Worm (Caenorhabditis elegans) whole organism, young adult: ENCODE measurements around the gene C35D10.10.

ENCODE experiments used
- B0019.2 ChIP-seq: fragments of 200-800 bp; sonication (Bioruptor generic); conservative IDR thresholded peaks from 2 replicates; pipeline ENCODE4 v1.3.6; 2022; ENCODE audit warnings: missing genetic modification reagents, missing genetic modification characterization, missing compliant biosample characterization
- B0261.1 ChIP-seq: sonication (generic microtip); optimal IDR thresholded peaks from 2 replicates; lab custom pipeline; 2016; ENCODE audit warnings: mild to moderate bottlenecking, missing genetic modification characterization, moderate library complexity, missing compliant biosample characterization
- F10E7.11 ChIP-seq: sonication (generic microtip); optimal IDR thresholded peaks from 2 replicates; lab custom pipeline; 2017; ENCODE audit warnings: mild to moderate bottlenecking, missing genetic modification characterization, moderate library complexity, missing compliant biosample characterization
- F33H1.4 ChIP-seq: fragments of 200-800 bp; sonication (Bioruptor generic); IDR thresholded peaks from 2 replicates; pipeline ENCODE4 v1.3.6; 2022; ENCODE audit warnings: missing genetic modification reagents, missing genetic modification characterization, missing compliant biosample characterization
- F39B2.1 ChIP-seq: fragments of 200-800 bp; sonication (Bioruptor generic); IDR thresholded peaks from 2 replicates; pipeline ENCODE4 v1.3.6; 2022; ENCODE audit warnings: missing genetic modification reagents, missing genetic modification characterization, missing compliant biosample characterization
- F57A8.1 ChIP-seq: fragments of 200-800 bp; sonication (Bioruptor generic); optimal IDR thresholded peaks from 2 replicates; lab custom pipeline; 2018; ENCODE audit warnings: mild to moderate bottlenecking, missing genetic modification characterization, moderate library complexity, missing compliant biosample characterization
- T26A5.8 ChIP-seq: sonication (generic microtip); optimal IDR thresholded peaks from 2 replicates; lab custom pipeline; 2016; ENCODE audit warnings: missing genetic modification characterization, missing compliant biosample characterization
- Y79H2A.3 ChIP-seq: fragments of 200-800 bp; sonication (Bioruptor generic); conservative IDR thresholded peaks from 2 replicates; pipeline ENCODE4 v1.3.6; 2022; ENCODE audit warnings: missing genetic modification reagents, missing genetic modification characterization, missing compliant biosample characterization
- Y95B8A.8 ChIP-seq: fragments of 200-800 bp; sonication (Bioruptor generic); IDR thresholded peaks from 2 replicates; pipeline ENCODE4 v1.3.6; 2022; ENCODE audit warnings: missing genetic modification reagents, missing genetic modification characterization, missing compliant biosample characterization
- ZK185.1 ChIP-seq: sonication (generic microtip); optimal IDR thresholded peaks from 2 replicates; lab custom pipeline; 2016; ENCODE audit warnings: mild to moderate bottlenecking, missing genetic modification characterization, missing compliant biosample characterization; ENCODE audit not compliant: poor library complexity, severe bottlenecking
- ama-1 ChIP-seq, 3 experiments: fragments of 150-350 bp in 1 of 3; sonication (generic microtip) in 2 of 3; optimal IDR thresholded peaks; 2 replicates each; lab custom pipeline; 2014 to 2018; ENCODE audit warnings: missing biosample characterization in 2 of 3, missing genetic modification characterization in 2 of 3, missing genetic modification reagents in 2 of 3
- aptf-3 ChIP-seq: fragments of 200-800 bp; sonication (Bioruptor generic); IDR thresholded peaks from 2 replicates; pipeline ENCODE4 v1.3.6; 2022; ENCODE audit warnings: missing genetic modification characterization, missing compliant biosample characterization
- bed-1 ChIP-seq: fragments of 200-800 bp; sonication (Bioruptor generic); IDR thresholded peaks from 2 replicates; pipeline ENCODE4 v1.3.6; 2022; ENCODE audit warnings: missing genetic modification reagents, missing genetic modification characterization, missing compliant biosample characterization
- cebp-1 ChIP-seq, 2 experiments: fragments of 200-800 bp in 1 of 2; sonication (Bioruptor generic) in 1 of 2; sonication (generic microtip) in 1 of 2; IDR thresholded peaks in 1 of 2; optimal IDR thresholded peaks in 1 of 2; 2 replicates each; pipeline versions ENCODE4 v1.3.6 to Lab custom; 2017 to 2022; ENCODE audit warnings: missing compliant biosample characterization in 2 of 2, missing genetic modification characterization in 2 of 2, mild to moderate bottlenecking in 1 of 2, missing genetic modification reagents in 1 of 2, moderate library complexity in 1 of 2
- ceh-27 ChIP-seq: fragments of 200-800 bp; sonication (Bioruptor generic); optimal IDR thresholded peaks from 2 replicates; lab custom pipeline; 2018; ENCODE audit warnings: mild to moderate bottlenecking, missing genetic modification characterization, moderate library complexity, missing compliant biosample characterization
- ceh-40 ChIP-seq: fragments of 200-800 bp; sonication (Bioruptor generic); IDR thresholded peaks from 2 replicates; pipeline ENCODE4 v1.3.6; 2022; ENCODE audit warnings: missing genetic modification characterization, missing compliant biosample characterization
- chd-7 ChIP-seq: sonication (generic microtip); optimal IDR thresholded peaks from 2 replicates; lab custom pipeline; 2016; ENCODE audit warnings: mild to moderate bottlenecking, missing genetic modification characterization, moderate library complexity, missing compliant biosample characterization
- dox-1 ChIP-seq: fragments of 200-800 bp; sonication (Bioruptor generic); IDR thresholded peaks from 2 replicates; pipeline ENCODE4 v1.3.6; 2022; ENCODE audit warnings: missing genetic modification reagents, missing genetic modification characterization, missing compliant biosample characterization
- efl-1 ChIP-seq: fragments of 150-350 bp; optimal IDR thresholded peaks from 2 replicates; lab custom pipeline; 2014; ENCODE audit warnings: missing biosample characterization, missing genetic modification reagents, missing genetic modification characterization
- egl-18 ChIP-seq: fragments of 200-800 bp; sonication (Bioruptor generic); IDR thresholded peaks from 2 replicates; pipeline ENCODE4 v1.3.6; 2022; ENCODE audit warnings: missing genetic modification reagents, missing genetic modification characterization, missing compliant biosample characterization
- him-1 ChIP-seq: sonication (generic microtip); optimal IDR thresholded peaks from 2 replicates; lab custom pipeline; 2016; ENCODE audit warnings: missing genotype, missing genetic modification reagents, missing genetic modification characterization, missing compliant biosample characterization
- lir-1 ChIP-seq: fragments of 200-800 bp; sonication (Bioruptor generic); conservative IDR thresholded peaks from 2 replicates; pipeline ENCODE4 v1.3.6; 2022; ENCODE audit warnings: missing genetic modification reagents, missing genetic modification characterization, missing compliant biosample characterization
- lsl-1 ChIP-seq: fragments of 200-800 bp; sonication (Bioruptor generic); optimal IDR thresholded peaks from 2 replicates; lab custom pipeline; 2018; ENCODE audit warnings: mild to moderate bottlenecking, missing genetic modification characterization, moderate library complexity, missing compliant biosample characterization
- madf-8 ChIP-seq: fragments of 200-800 bp; sonication (Bioruptor generic); conservative IDR thresholded peaks from 2 replicates; pipeline ENCODE4 v1.3.6; 2022; ENCODE audit warnings: missing genetic modification reagents, missing genetic modification characterization, missing compliant biosample characterization
- mcd-1 ChIP-seq: fragments of 200-800 bp; sonication (Bioruptor generic); IDR thresholded peaks from 2 replicates; pipeline ENCODE4 v1.3.6; 2022; ENCODE audit warnings: missing genetic modification reagents, missing genetic modification characterization, missing compliant biosample characterization
- mes-4 ChIP-seq: sonication (generic microtip); optimal IDR thresholded peaks from 2 replicates; lab custom pipeline; 2016; ENCODE audit warnings: missing genotype, missing genetic modification characterization, missing compliant biosample characterization
- nfyb-1 ChIP-seq: fragments of 200-800 bp; sonication (Bioruptor generic); IDR thresholded peaks from 2 replicates; pipeline ENCODE4 v1.3.6; 2022; ENCODE audit warnings: missing genetic modification reagents, missing genetic modification characterization, missing compliant biosample characterization
- nhr-80 ChIP-seq: sonication (generic microtip); optimal IDR thresholded peaks from 2 replicates; lab custom pipeline; 2016; ENCODE audit warnings: missing genetic modification characterization, missing compliant biosample characterization
- pbrm-1 ChIP-seq: fragments of 200-800 bp; sonication (Bioruptor generic); IDR thresholded peaks from 2 replicates; pipeline ENCODE4 v1.3.6; 2022; ENCODE audit warnings: missing genetic modification reagents, missing genetic modification characterization, missing compliant biosample characterization
- pha-4 ChIP-seq: fragments of 150-350 bp; sonication (generic microtip); optimal IDR thresholded peaks from 2 replicates; lab custom pipeline; 2014; ENCODE audit warnings: missing biosample characterization, missing genetic modification reagents, missing genetic modification characterization
- rcor-1 ChIP-seq: fragments of 200-800 bp; sonication (Bioruptor generic); IDR thresholded peaks from 2 replicates; pipeline ENCODE4 v1.3.6; 2022; ENCODE audit warnings: missing genetic modification reagents, missing genetic modification characterization, missing compliant biosample characterization
- snpc-3.4 ChIP-seq: sonication (generic microtip); optimal IDR thresholded peaks from 2 replicates; lab custom pipeline; 2017; ENCODE audit warnings: missing genetic modification characterization, mild to moderate bottlenecking, missing compliant biosample characterization, antibody characterized with exemption, moderate library complexity, missing genotype, missing genetic modification reagents
- snpc-4 ChIP-seq, 5 experiments: fragments of 150-350 bp in 1 of 5; sonication (generic microtip) in 4 of 5; optimal IDR thresholded peaks; 2 replicates each; lab custom pipeline; 2014 to 2018; ENCODE audit warnings: missing genetic modification characterization in 5 of 5, missing biosample characterization in 3 of 5, antibody characterized with exemption in 2 of 5, mild to moderate bottlenecking in 2 of 5, missing compliant biosample characterization in 2 of 5, missing genotype in 2 of 5, moderate library complexity in 2 of 5, missing genetic modification reagents in 1 of 5
- sptf-2 ChIP-seq: fragments of 200-800 bp; sonication (Bioruptor generic); optimal IDR thresholded peaks from 2 replicates; lab custom pipeline; 2018; ENCODE audit warnings: mild to moderate bottlenecking, missing genetic modification characterization, missing compliant biosample characterization
- tbx-9 ChIP-seq: sonication (generic microtip); optimal IDR thresholded peaks from 2 replicates; lab custom pipeline; 2016; ENCODE audit warnings: borderline replicate concordance, missing genetic modification characterization, inconsistent platforms, missing compliant biosample characterization
- tlf-1 ChIP-seq: fragments of 200-800 bp; sonication (Bioruptor generic); optimal IDR thresholded peaks from 2 replicates; lab custom pipeline; 2018; ENCODE audit warnings: mild to moderate bottlenecking, missing genetic modification characterization, missing compliant biosample characterization
- unc-130 ChIP-seq: sonication (generic microtip); optimal IDR thresholded peaks from 2 replicates; lab custom pipeline; 2016; ENCODE audit warnings: missing genetic modification reagents, missing genetic modification characterization, missing compliant biosample characterization
- xnd-1 ChIP-seq: sonication (generic microtip); optimal IDR thresholded peaks from 2 replicates; lab custom pipeline; 2016; ENCODE audit warnings: missing genotype, missing genetic modification reagents, missing genetic modification characterization, missing compliant biosample characterization
- ztf-18 ChIP-seq: sonication (generic microtip); optimal IDR thresholded peaks from 2 replicates; lab custom pipeline; 2016; ENCODE audit warnings: missing genotype, mild to moderate bottlenecking, missing genetic modification characterization, missing compliant biosample characterization
- ztf-28 ChIP-seq: fragments of 200-800 bp; sonication (Bioruptor generic); IDR thresholded peaks from 2 replicates; pipeline ENCODE4 v1.3.6; 2022; ENCODE audit warnings: missing genetic modification reagents, missing genetic modification characterization, missing compliant biosample characterization

The C35D10.10 gene

DNA sequence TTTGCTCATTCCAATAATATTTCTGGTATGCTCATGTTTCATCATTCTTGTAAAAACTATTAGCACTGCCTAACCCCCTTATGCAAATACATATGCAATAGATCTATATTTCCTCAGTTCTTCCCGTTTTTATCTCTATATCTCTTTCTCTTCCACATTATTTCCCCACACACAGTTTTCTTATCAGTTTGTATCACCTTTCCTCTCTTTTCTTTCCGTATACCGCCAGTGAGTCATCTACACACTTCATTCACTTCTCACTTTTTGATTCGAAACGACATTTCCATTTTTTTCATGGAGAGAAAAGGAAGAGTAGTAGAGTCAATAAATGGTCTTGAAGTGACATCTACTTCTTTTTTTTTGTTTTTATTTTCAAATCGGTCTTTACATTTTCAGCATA is 44.8 kb upstream of the C35D10.10 start:
- TF ChIP-seq nhr-80 (tag; lab: Kevin White, UChicago) (peak; percentile 77), pbrm-1 (GFP tag; lab: Robert Waterston, UW) (no peak), cebp-1 (GFP tag; IDR thresholded peaks at IDR 0.05; lab: Robert Waterston, UW) (no peak), cebp-1 (tag; optimal IDR thresholded peaks at IDR 0.05; lab: Kevin White, UChicago) (peak; percentile 6)
- TF ChIP-seq, all 124 proteins: peak for 2

DNA sequence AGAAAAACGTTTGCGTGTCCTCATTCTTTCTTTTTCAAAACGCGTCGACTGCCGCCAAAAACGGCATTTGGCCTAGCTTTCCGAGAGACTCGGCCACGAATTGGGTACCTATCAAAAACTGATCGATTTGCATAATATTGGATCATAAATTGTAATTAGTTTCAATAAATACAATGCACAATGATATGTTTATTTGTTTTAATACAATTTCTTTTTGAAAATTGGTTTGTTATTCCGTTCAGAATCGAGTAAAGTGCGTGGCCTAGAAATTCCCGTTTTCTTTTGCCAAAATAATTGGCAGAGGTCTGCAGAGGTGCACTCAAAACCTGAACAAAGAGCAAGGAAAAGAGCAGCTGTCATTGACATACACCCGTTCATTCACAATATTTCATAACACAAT is 43.8 kb upstream of the C35D10.10 start, which contains the start of gene F26F4.8:
Gene F26F4.8 (minus strand): TSS at position 69 of the 400 bp plus-strand sequence.
- TF ChIP-seq efl-1 (GFP tag; lab: Kevin White, UChicago) (peak; percentile 20), nhr-80 (tag; lab: Kevin White, UChicago) (peak; percentile 51), dox-1 (GFP tag; lab: Robert Waterston, UW) (peak; percentile 43; the same call in 1 of the 2 replicates), egl-18 (GFP tag; lab: Robert Waterston, UW) (no peak), chd-7 (tag; lab: Kevin White, UChicago) (no peak), him-1 (tag; lab: Kevin White, UChicago) (peak; percentile 7), ZK185.1 (tag; lab: Kevin White, UChicago) (peak; percentile 5), snpc-3.4 (tag; lab: Kevin White, UChicago) (no peak), cebp-1 (GFP tag; IDR thresholded peaks at IDR 0.05; lab: Robert Waterston, UW) (no peak), cebp-1 (tag; optimal IDR thresholded peaks at IDR 0.05; lab: Kevin White, UChicago) (peak; percentile 67), unc-130 (no peak)

DNA sequence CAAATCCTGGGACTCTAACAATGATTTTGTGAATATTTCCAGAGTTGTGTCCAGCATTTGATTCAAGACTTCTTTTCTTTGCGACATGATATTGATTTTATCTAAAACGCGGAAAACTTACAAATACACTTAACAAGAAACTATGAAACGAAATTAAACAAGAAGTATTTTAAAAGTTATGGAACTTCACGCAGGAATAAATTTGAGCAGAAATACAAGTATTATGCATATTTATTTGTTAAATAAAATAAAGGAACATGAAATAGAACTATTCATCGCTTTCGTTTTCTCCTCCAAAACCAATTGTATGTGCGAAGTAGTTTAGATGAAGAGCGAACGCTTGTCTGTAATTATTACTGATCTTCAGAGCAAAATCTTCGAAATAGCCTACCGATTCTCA is 42.2 kb upstream of the C35D10.10 start, which contains the start of gene kbp-2:
Gene kbp-2 (minus strand): TSS at position 101 of the 400 bp plus-strand sequence.
- TF ChIP-seq snpc-4 (GFP tag; optimal IDR thresholded peaks at IDR 0.05; lab: Kevin White, UChicago) (no peak), snpc-4 (tag; optimal IDR thresholded peaks at IDR 0.05; lab: Kevin White, UChicago) (no peak), dox-1 (GFP tag; lab: Robert Waterston, UW) (no peak), lsl-1 (GFP tag; lab: Kevin White, UChicago) (no peak)
- TF ChIP-seq, all 124 proteins: peak for 0

DNA sequence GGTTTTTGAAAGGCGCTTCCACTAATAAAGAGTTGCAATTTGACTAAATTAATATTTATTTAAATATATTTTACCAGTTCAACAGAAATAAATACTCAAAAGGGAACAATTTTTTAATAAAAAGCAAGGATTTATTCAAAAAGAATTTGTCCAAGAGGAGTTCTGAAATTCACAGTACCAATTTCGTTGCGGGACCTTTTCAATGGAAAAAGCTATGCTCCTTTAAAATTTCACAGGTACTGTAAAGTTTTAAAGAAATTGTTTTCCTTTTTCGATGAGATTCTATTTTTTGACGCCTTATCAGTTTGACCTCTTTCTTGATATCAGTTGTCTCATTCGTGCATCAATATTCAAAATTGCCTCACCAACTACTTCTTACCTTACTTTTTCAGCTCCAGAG is 38.7 kb upstream of the C35D10.10 start, which contains the start of gene tag-340:
Gene tag-340 (plus strand): TSS at position 249 of the 400 bp plus-strand sequence.
- TF ChIP-seq ztf-28 (GFP tag; lab: Robert Waterston, UW) (no peak), rcor-1 (GFP tag; lab: Robert Waterston, UW) (no peak), sptf-2 (no peak), ama-1 (optimal IDR thresholded peaks at IDR 0.05; lab: Kevin White, UChicago) (no peak), ama-1 (GFP tag; optimal IDR thresholded peaks at IDR 0.05; lab: Kevin White, UChicago) (no peak), efl-1 (GFP tag; lab: Kevin White, UChicago) (peak; percentile 23), B0261.1 (tag; lab: Kevin White, UChicago) (no peak), F33H1.4 (GFP tag; lab: Robert Waterston, UW) (peak; percentile 90), tlf-1 (GFP tag; lab: Kevin White, UChicago) (no peak), Y95B8A.8 (GFP tag; lab: Robert Waterston, UW) (no peak), ztf-18 (tag; lab: Kevin White, UChicago) (no peak), F10E7.11 (no peak), madf-8 (GFP tag; lab: Robert Waterston, UW) (peak; percentile 47; the same call in 1 of the 2 replicates), lir-1 (GFP tag; lab: Robert Waterston, UW) (no peak), ceh-40 (no peak), F57A8.1 (GFP tag; lab: Kevin White, UChicago) (no peak), mes-4 (no peak), ceh-27 (GFP tag; lab: Kevin White, UChicago) (no peak), T26A5.8 (tag; lab: Kevin White, UChicago) (no peak), xnd-1 (tag; lab: Kevin White, UChicago) (peak; percentile 51), tbx-9 (tag; lab: Kevin White, UChicago) (no peak), B0019.2 (GFP tag; lab: Robert Waterston, UW) (no peak), nfyb-1 (GFP tag; lab: Robert Waterston, UW) (no peak), Y79H2A.3 (GFP tag; lab: Robert Waterston, UW) (no peak), pha-4 (tag; lab: Kevin White, UChicago) (no peak), aptf-3 (GFP tag; lab: Robert Waterston, UW) (no peak), bed-1 (GFP tag; lab: Robert Waterston, UW) (no peak), F39B2.1 (GFP tag; lab: Robert Waterston, UW) (no peak), mcd-1 (GFP tag; lab: Robert Waterston, UW) (no peak), snpc-3.4 (tag; lab: Kevin White, UChicago) (peak; percentile 63)
